Fruit fly (Drosophila melanogaster): ENCODE data around the gene CG3679.

CG3679 gene

DNA sequence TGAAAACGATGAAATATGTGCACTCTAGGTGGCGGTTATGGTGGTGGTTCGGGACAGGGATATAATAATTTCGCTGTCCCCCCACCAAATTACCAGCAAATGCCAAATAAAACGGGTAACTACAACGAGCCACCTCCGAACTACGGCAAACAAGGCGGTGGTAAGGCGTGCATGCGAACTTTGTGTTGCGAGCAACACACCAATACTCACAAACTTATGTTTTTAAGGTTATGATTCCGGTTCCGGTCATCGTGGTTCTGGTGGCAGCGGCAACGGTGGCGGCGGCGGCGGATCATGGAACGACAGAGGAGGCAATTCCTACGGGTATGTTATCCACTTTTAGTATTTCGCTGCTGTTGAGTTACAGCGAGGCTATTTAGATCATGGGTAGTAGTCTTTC lies 14.7 kb upstream of the CG3679 start:
- TF ChIP-seq CG17801 (GFP tag; optimal IDR thresholded peaks at IDR 0.05; ENCODE audit: partially characterized antibody): no peak

dm6 chrX:16292646-16293045 lies 11.0 kb upstream of the CG3679 start:
- no peak for TF ChIP-seq CG17801 (GFP tag; optimal IDR thresholded peaks at IDR 0.05; ENCODE audit: partially characterized antibody)

- TF ChIP-seq CG17801 (GFP tag; optimal IDR thresholded peaks at IDR 0.05; ENCODE audit: partially characterized antibody): peak; percentile 75
Observed at dm6 chrX:16296423-16297292, 7.0 kb upstream of the CG3679 start, which contains the start of gene CG3632. Gene CG3632 (plus strand): TSS chrX:16296671.

DNA sequence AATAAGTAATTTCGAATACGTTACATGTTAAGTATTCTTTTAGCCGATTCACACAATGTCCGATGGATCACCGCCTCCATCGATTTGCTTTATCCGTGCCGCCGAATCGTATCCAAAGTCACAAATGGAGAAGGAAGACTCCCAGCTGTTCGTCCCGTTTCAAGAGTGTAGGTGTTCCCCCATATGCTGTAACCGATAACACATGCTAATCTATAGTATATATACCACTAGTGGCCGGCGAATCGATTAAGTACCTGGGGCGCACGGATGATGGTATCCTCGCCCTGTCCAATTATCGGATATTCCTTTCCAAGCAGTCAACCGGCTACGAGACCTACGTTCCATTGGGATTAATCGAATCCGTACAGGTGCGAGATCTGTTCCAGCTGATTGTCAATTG lies 6.1 kb upstream of the CG3679 start, which contains the start of gene ERp44:
ERp44 (minus strand) TSS at position 101 of the 400 bp plus-strand sequence.
- no peak for TF ChIP-seq CG17801 (GFP tag; optimal IDR thresholded peaks at IDR 0.05; ENCODE audit: partially characterized antibody)

- no peak for TF ChIP-seq CG17801 (GFP tag; optimal IDR thresholded peaks at IDR 0.05; ENCODE audit: partially characterized antibody)
Observed at dm6 chrX:16308310-16308918, 4.7 kb downstream of the CG3679 start, which contains the start of gene Had1. Gene Had1 (minus strand): TSS chrX:16308667.

dm6 chrX:16308953-16309352 lies 5.3 kb downstream of the CG3679 start:
- TF ChIP-seq CG17801 (GFP tag; optimal IDR thresholded peaks at IDR 0.05; ENCODE audit: partially characterized antibody): peak; percentile 25

- TF ChIP-seq CG17801 (GFP tag; optimal IDR thresholded peaks at IDR 0.05; ENCODE audit: partially characterized antibody): peak; percentile 30
Observed at dm6 chrX:16309764-16310163, 6.1 kb downstream of the CG3679 start.

dm6 chrX:16313078-16313875 lies 9.6 kb downstream of the CG3679 start, which contains the start of the genes CG9915 and SWIP:
Gene CG9915 (minus strand): TSS chrX:16313138.
Gene SWIP (plus strand): TSS chrX:16313709.
- peak; percentile 64 for TF ChIP-seq CG17801 (GFP tag; optimal IDR thresholded peaks at IDR 0.05; ENCODE audit: partially characterized antibody)

- peak; percentile 63 for TF ChIP-seq CG17801 (GFP tag; optimal IDR thresholded peaks at IDR 0.05; ENCODE audit: partially characterized antibody)
Observed at dm6 chrX:16318858-16319557, 15.3 kb downstream of the CG3679 start.

DNA sequence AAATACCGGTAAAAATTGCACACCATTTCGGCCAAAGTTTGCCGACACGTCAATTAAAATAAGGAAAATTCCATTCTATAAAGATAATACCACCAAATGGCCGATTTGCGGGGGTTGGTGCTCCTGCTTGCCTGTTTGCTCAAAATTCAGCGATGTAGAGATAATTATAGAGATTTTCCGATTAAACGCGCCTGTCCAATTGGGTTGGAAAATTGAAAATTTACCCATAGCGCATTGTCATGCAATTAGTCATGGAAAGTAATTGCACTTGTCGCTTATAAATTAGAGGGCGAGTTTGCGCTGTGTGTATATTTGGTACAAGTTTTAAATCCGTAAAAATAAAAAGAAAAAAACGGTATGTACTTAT lies 15.9 kb downstream of the CG3679 start:
- TF ChIP-seq CG17801 (GFP tag; optimal IDR thresholded peaks at IDR 0.05; ENCODE audit: partially characterized antibody): no peak

- TF ChIP-seq CG17801 (GFP tag; optimal IDR thresholded peaks at IDR 0.05; ENCODE audit: partially characterized antibody): peak; percentile 31
Observed at dm6 chrX:16320197-16320921, 16.7 kb downstream of the CG3679 start, which contains the start of gene Cyp1. Gene Cyp1 (minus strand): TSS chrX:16320370.

DNA sequence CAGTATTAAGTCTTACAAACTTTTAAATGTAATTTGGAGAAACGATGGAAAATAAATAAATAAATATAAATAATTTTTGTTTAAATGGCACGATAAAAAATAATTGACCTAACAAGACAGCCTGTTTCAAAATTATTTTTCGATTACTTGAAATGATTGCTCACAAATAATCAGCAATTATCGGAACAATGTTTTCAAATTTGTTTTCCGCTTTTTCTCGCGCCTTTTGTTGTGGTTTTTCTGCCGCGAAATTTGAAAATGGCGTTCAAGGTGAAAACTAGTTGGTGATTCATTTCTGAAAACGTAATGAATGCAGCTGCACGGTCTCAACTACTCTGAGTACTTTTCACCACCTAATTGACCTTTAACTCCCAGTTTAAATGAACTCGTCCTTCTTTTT lies 17.4 kb downstream of the CG3679 start:
- no peak for TF ChIP-seq CG17801 (GFP tag; optimal IDR thresholded peaks at IDR 0.05; ENCODE audit: partially characterized antibody)

dm6 chrX:16323063-16323462 lies 19.4 kb downstream of the CG3679 start, which contains the start of the genes CG9917 and CG32579:
Gene CG9917 (minus strand): TSS chrX:16323231.
Gene CG32579 (plus strand): TSS chrX:16323286.
- TF ChIP-seq CG17801 (GFP tag; optimal IDR thresholded peaks at IDR 0.05; ENCODE audit: partially characterized antibody): peak; percentile 27

dm6 chrX:16323536-16323935 lies 19.9 kb downstream of the CG3679 start:
- TF ChIP-seq CG17801 (GFP tag; optimal IDR thresholded peaks at IDR 0.05; ENCODE audit: partially characterized antibody): no peak

Measured in ovary, adult (tissue).